Worm (Caenorhabditis elegans) whole organism, L3 larva: ENCODE results near the gene Y7A5A.3.

Source experiments
- R02D3.7 ChIP-seq: fragments of 150-350 bp; optimal IDR thresholded peaks from 2 replicates; lab custom pipeline; 2014; ENCODE audit warnings: missing biosample characterization, missing genetic modification characterization
- ZK546.5 ChIP-seq: sonication (generic microtip); optimal IDR thresholded peaks from 2 replicates; lab custom pipeline; 2017; ENCODE audit warnings: missing biosample characterization, missing genetic modification characterization
- aly-2 ChIP-seq: fragments of 150-350 bp; optimal IDR thresholded peaks from 2 replicates; lab custom pipeline; 2014; ENCODE audit warnings: missing biosample characterization, missing genetic modification characterization
- ama-1 ChIP-seq: fragments of 150-350 bp; optimal IDR thresholded peaks from 2 replicates; lab custom pipeline; 2018
- ceh-16 ChIP-seq: sonication (generic microtip); optimal IDR thresholded peaks from 2 replicates; lab custom pipeline; 2017; ENCODE audit warnings: missing biosample characterization, missing genetic modification characterization
- ceh-28 ChIP-seq: fragments of 150-350 bp; optimal IDR thresholded peaks from 2 replicates; lab custom pipeline; 2014; ENCODE audit warnings: missing biosample characterization, missing genetic modification reagents, missing genetic modification characterization
- ceh-82 ChIP-seq: fragments of 150-350 bp; optimal IDR thresholded peaks from 2 replicates; lab custom pipeline; 2014; ENCODE audit warnings: missing biosample characterization, missing genetic modification characterization
- ceh-9 ChIP-seq: sonication (generic microtip); optimal IDR thresholded peaks from 2 replicates; lab custom pipeline; 2018; ENCODE audit warnings: missing biosample characterization, missing genetic modification characterization
- egl-5 ChIP-seq: fragments of 150-350 bp; optimal IDR thresholded peaks from 2 replicates; lab custom pipeline; 2017; ENCODE audit warnings: missing biosample characterization, missing genetic modification reagents, missing genetic modification characterization, inconsistent platforms
- elt-1 ChIP-seq: fragments of 150-350 bp; optimal IDR thresholded peaks from 2 replicates; lab custom pipeline; 2014; ENCODE audit warnings: missing biosample characterization, missing genetic modification characterization
- eor-1 ChIP-seq, 2 experiments: fragments of 150-350 bp; optimal IDR thresholded peaks; 2 replicates each; lab custom pipeline; 2014 to 2018; ENCODE audit warnings: missing biosample characterization in 2 of 2, missing genetic modification characterization in 2 of 2
- fkh-10 ChIP-seq: sonication (generic microtip); optimal IDR thresholded peaks from 2 replicates; lab custom pipeline; 2017; ENCODE audit warnings: missing biosample characterization, missing genetic modification reagents, missing genetic modification characterization
- fkh-2 ChIP-seq: fragments of 150-350 bp; optimal IDR thresholded peaks from 2 replicates; lab custom pipeline; 2014; ENCODE audit warnings: missing biosample characterization, missing genetic modification reagents, missing genetic modification characterization
- fos-1 ChIP-seq: fragments of 150-350 bp; optimal IDR thresholded peaks from 2 replicates; lab custom pipeline; 2014; ENCODE audit warnings: missing biosample characterization, missing genetic modification characterization
- hmg-11 ChIP-seq: sonication (generic microtip); optimal IDR thresholded peaks from 2 replicates; lab custom pipeline; 2016; ENCODE audit warnings: missing genetic modification characterization, missing compliant biosample characterization
- jun-1 ChIP-seq: fragments of 150-350 bp; optimal IDR thresholded peaks from 2 replicates; lab custom pipeline; 2014; ENCODE audit warnings: missing biosample characterization, missing genetic modification reagents, missing genetic modification characterization
- lin-15B ChIP-seq: fragments of 150-350 bp; optimal IDR thresholded peaks from 2 replicates; lab custom pipeline; 2014; ENCODE audit warnings: missing biosample characterization, missing genetic modification characterization
- lin-39 ChIP-seq: fragments of 150-350 bp; optimal IDR thresholded peaks from 2 replicates; lab custom pipeline; 2018; ENCODE audit warnings: missing biosample characterization, missing genetic modification reagents, missing genetic modification characterization
- lsy-12 ChIP-seq: sonication (generic microtip); optimal IDR thresholded peaks from 2 replicates; lab custom pipeline; 2016; ENCODE audit warnings: mild to moderate bottlenecking, missing genetic modification characterization, missing compliant biosample characterization
- mdl-1 ChIP-seq: fragments of 150-350 bp; optimal IDR thresholded peaks from 2 replicates; lab custom pipeline; 2014; ENCODE audit warnings: missing biosample characterization, missing genetic modification characterization
- nfya-1 ChIP-seq: sonication (generic microtip); optimal IDR thresholded peaks from 2 replicates; lab custom pipeline; 2017; ENCODE audit warnings: missing genetic modification characterization, mild to moderate bottlenecking, missing compliant biosample characterization, antibody characterized with exemption, moderate library complexity; ENCODE audit not compliant: insufficient read depth
- nhr-11 ChIP-seq: fragments of 150-350 bp; optimal IDR thresholded peaks from 2 replicates; lab custom pipeline; 2014; ENCODE audit warnings: missing biosample characterization, missing genetic modification characterization
- nhr-12 ChIP-seq: fragments of 150-350 bp; optimal IDR thresholded peaks from 2 replicates; lab custom pipeline; 2014; ENCODE audit warnings: missing biosample characterization, missing genetic modification characterization
- nhr-23 ChIP-seq: fragments of 150-350 bp; optimal IDR thresholded peaks from 2 replicates; lab custom pipeline; 2014; ENCODE audit warnings: missing biosample characterization, missing genetic modification reagents, missing genetic modification characterization
- nhr-237 ChIP-seq: fragments of 150-350 bp; optimal IDR thresholded peaks from 2 replicates; lab custom pipeline; 2014; ENCODE audit warnings: missing biosample characterization, missing genetic modification characterization
- nhr-25 ChIP-seq: sonication (generic microtip); optimal IDR thresholded peaks from 2 replicates; lab custom pipeline; 2017; ENCODE audit warnings: missing biosample characterization, missing genetic modification characterization
- nhr-28 ChIP-seq: fragments of 150-350 bp; optimal IDR thresholded peaks from 2 replicates; lab custom pipeline; 2014; ENCODE audit warnings: missing biosample characterization, missing genetic modification characterization
- nhr-43 ChIP-seq: sonication (generic microtip); optimal IDR thresholded peaks from 2 replicates; lab custom pipeline; 2016; ENCODE audit warnings: mild to moderate bottlenecking, missing genetic modification characterization, missing compliant biosample characterization; ENCODE audit not compliant: poor library complexity, severe bottlenecking
- nhr-67 ChIP-seq: fragments of 150-350 bp; optimal IDR thresholded peaks from 2 replicates; lab custom pipeline; 2014; ENCODE audit warnings: missing biosample characterization, missing genetic modification characterization
- nhr-76 ChIP-seq: fragments of 150-350 bp; sonication (generic microtip); optimal IDR thresholded peaks from 5 replicates; lab custom pipeline; 2014; ENCODE audit warnings: missing biosample characterization, missing genetic modification characterization
- nhr-77 ChIP-seq: fragments of 150-350 bp; optimal IDR thresholded peaks from 2 replicates; lab custom pipeline; 2014; ENCODE audit warnings: missing biosample characterization, missing genetic modification characterization
- pqm-1 ChIP-seq: fragments of 150-350 bp; optimal IDR thresholded peaks from 2 replicates; lab custom pipeline; 2017; ENCODE audit warnings: missing biosample characterization, missing genetic modification characterization, inconsistent platforms
- sea-2 ChIP-seq: fragments of 150-350 bp; sonication (generic microtip); optimal IDR thresholded peaks from 4 replicates; lab custom pipeline; 2014; ENCODE audit warnings: missing biosample characterization, missing genetic modification reagents, missing genetic modification characterization
- skn-1 ChIP-seq: fragments of 150-350 bp; optimal IDR thresholded peaks from 2 replicates; lab custom pipeline; 2014; ENCODE audit warnings: missing biosample characterization, missing genetic modification characterization
- tbx-2 ChIP-seq: sonication (generic microtip); optimal IDR thresholded peaks from 2 replicates; lab custom pipeline; 2016; ENCODE audit warnings: mild to moderate bottlenecking, missing genetic modification characterization, missing compliant biosample characterization
- unc-39 ChIP-seq: sonication (generic microtip); optimal IDR thresholded peaks from 4 replicates; lab custom pipeline; 2017; ENCODE audit warnings: missing biosample characterization, missing genetic modification characterization
- unc-62 ChIP-seq: fragments of 150-350 bp; sonication (generic microtip); optimal IDR thresholded peaks from 4 replicates; lab custom pipeline; 2014; ENCODE audit warnings: missing biosample characterization, missing genetic modification reagents, missing genetic modification characterization
- zag-1 ChIP-seq: fragments of 150-350 bp; optimal IDR thresholded peaks from 2 replicates; lab custom pipeline; 2014; ENCODE audit warnings: missing biosample characterization, missing genetic modification characterization
- ztf-11 ChIP-seq: fragments of 150-350 bp; optimal IDR thresholded peaks from 2 replicates; lab custom pipeline; 2014; ENCODE audit warnings: missing biosample characterization, missing genetic modification characterization
- ztf-4 ChIP-seq: fragments of 150-350 bp; optimal IDR thresholded peaks from 2 replicates; lab custom pipeline; 2014; ENCODE audit warnings: missing biosample characterization, missing genetic modification characterization

Gene Y7A5A.3

DNA sequence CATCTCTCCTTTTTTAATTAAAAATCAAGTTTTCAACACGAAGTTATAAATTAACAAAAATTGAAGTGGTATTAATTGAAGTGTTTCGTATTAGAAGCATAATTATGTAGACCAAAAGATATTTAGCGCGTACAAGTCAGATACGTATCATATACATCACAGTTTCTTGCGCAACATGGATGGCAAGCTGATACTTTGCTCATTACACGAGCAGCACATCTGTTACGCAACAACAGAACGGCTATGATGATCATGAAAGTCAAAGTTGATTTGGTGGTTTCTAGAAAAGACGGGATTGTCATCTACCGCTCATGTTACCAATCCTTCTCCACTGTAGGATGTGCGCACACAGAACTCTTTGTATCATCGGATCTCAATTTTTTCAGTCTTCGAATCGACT lies 30.1 kb upstream of the Y7A5A.3 start:
- TF ChIP-seq nhr-67 (tag; lab: Kevin White, UChicago) (no peak), nhr-43 (tag; lab: Kevin White, UChicago) (no peak), eor-1 (tag; optimal IDR thresholded peaks at IDR 0.05; lab: Kevin White, UChicago) (no peak), nfya-1 (tag; lab: Kevin White, UChicago) (no peak), zag-1 (tag; lab: Kevin White, UChicago) (no peak), nhr-23 (no peak), aly-2 (tag; lab: Kevin White, UChicago) (no peak), tbx-2 (tag; lab: Kevin White, UChicago) (no peak), unc-39 (tag; lab: Kevin White, UChicago) (no peak), hmg-11 (no peak), ama-1 (no peak), mdl-1 (tag; lab: Kevin White, UChicago) (no peak), ceh-28 (tag; lab: Kevin White, UChicago) (no peak), ceh-16 (tag; lab: Kevin White, UChicago) (no peak), nhr-76 (tag; lab: Kevin White, UChicago) (no peak), elt-1 (tag; lab: Kevin White, UChicago) (no peak), jun-1 (tag; lab: Kevin White, UChicago) (no peak)

ce11 chrX:15811341-15811740 lies 26.9 kb upstream of the Y7A5A.3 start:
- TF ChIP-seq nhr-67 (tag; lab: Kevin White, UChicago) = no peak
- TF ChIP-seq sea-2 (GFP tag; lab: Kevin White, UChicago) = no peak
- no peak for TF ChIP-seq unc-62 (GFP tag; lab: Kevin White, UChicago)
- TF ChIP-seq lin-15B (tag; lab: Kevin White, UChicago) = no peak
- TF ChIP-seq nhr-76 (tag; lab: Kevin White, UChicago) = no peak
- no peak for TF ChIP-seq fos-1 (tag; lab: Kevin White, UChicago)
- TF ChIP-seq eor-1 (tag; optimal IDR thresholded peaks at IDR 0.05; lab: Kevin White, UChicago) = no peak
- TF ChIP-seq ceh-9 = no peak
- TF ChIP-seq ceh-82 (tag; lab: Kevin White, UChicago) = no peak

DNA sequence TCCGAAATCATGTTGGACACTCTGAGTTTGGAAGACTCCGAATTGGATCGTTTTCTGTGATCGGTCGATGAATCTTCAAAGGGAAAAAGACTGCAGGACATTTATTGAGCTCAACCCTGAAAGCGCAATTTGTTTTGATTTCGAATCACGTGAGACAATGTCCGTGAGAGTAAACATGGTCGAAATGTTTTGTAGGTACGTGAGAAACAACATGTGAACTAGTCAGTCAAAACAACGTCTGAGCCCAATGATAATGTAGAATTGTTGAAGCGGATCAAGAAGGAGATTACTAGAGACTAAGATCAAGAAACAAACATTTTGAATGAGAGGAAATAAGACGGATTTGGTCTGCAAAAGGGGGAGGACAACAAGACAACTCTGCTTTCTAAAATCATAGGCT lies 19.6 kb upstream of the Y7A5A.3 start, which contains the start of gene Y7A5A.7:
Y7A5A.7 (minus strand) TSS at position 101 of the 400 bp plus-strand sequence.
- TF ChIP-seq nhr-11 (tag; lab: Kevin White, UChicago) = no peak
- TF ChIP-seq nhr-25 (tag; lab: Kevin White, UChicago) = no peak
- TF ChIP-seq lin-15B (tag; lab: Kevin White, UChicago) = no peak
- TF ChIP-seq eor-1 (tag; optimal IDR thresholded peaks at IDR 0.05; lab: Kevin White, UChicago) = no peak
- TF ChIP-seq lsy-12 (tag; lab: Kevin White, UChicago) = no peak
- TF ChIP-seq ceh-28 (tag; lab: Kevin White, UChicago) = no peak
- TF ChIP-seq nhr-28 (tag; lab: Kevin White, UChicago) = no peak

DNA sequence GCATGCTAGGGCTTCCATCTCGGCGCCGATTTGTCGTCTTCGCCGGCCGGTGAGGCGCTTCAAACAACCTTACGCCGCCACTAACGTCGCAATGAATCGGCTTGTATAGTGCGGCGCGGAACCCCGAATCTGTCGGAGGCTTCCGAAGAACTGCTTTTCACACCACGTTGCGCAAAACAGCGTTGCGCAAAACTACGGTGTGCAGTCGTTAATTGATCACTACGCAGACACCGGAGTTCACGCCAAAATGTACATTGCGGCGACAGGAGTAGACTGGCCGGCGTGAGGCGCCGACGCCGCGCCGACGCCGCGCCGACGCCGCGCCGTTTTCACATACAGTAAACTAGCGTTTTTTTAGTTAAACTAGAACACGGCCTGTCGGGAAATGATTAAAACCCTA lies 17.4 kb upstream of the Y7A5A.3 start:
- TF ChIP-seq egl-5 (tag; lab: Kevin White, UChicago) = no peak
- TF ChIP-seq lsy-12 (tag; lab: Kevin White, UChicago) = no peak
- TF ChIP-seq fkh-2 (tag; lab: Kevin White, UChicago) = no peak
- TF ChIP-seq nhr-12 (tag; lab: Kevin White, UChicago) = no peak
- TF ChIP-seq nhr-67 (tag; lab: Kevin White, UChicago) = no peak
- no peak for TF ChIP-seq pqm-1
- no peak for TF ChIP-seq ceh-9
- TF ChIP-seq fkh-10 (GFP tag; lab: Kevin White, UChicago) = no peak
- no peak for TF ChIP-seq ztf-4
- no peak for TF ChIP-seq nhr-77
- no peak for TF ChIP-seq aly-2 (tag; lab: Kevin White, UChicago)
- no peak for TF ChIP-seq ZK546.5
- TF ChIP-seq lin-39 (tag; lab: Kevin White, UChicago) = no peak
- no peak for TF ChIP-seq skn-1 (tag; lab: Kevin White, UChicago)
- no peak for TF ChIP-seq R02D3.7
- TF ChIP-seq tbx-2 (tag; lab: Kevin White, UChicago) = no peak
- TF ChIP-seq mdl-1 (tag; lab: Kevin White, UChicago) = no peak
- no peak for TF ChIP-seq unc-39 (tag; lab: Kevin White, UChicago)
- no peak for TF ChIP-seq nhr-237 (tag; lab: Kevin White, UChicago)
- TF ChIP-seq ztf-11 (tag; lab: Kevin White, UChicago) = no peak
